Worm (Caenorhabditis elegans) whole organism, L3 larva: Measurements from ENCODE around the gene lfi-1.

Source experiments
- R02D3.7 ChIP-seq: fragments of 150-350 bp; optimal IDR thresholded peaks from 2 replicates; lab custom pipeline; 2014; ENCODE audit warnings: missing biosample characterization, missing genetic modification characterization
- ZK546.5 ChIP-seq: sonication (generic microtip); optimal IDR thresholded peaks from 2 replicates; lab custom pipeline; 2017; ENCODE audit warnings: missing biosample characterization, missing genetic modification characterization
- aly-2 ChIP-seq: fragments of 150-350 bp; optimal IDR thresholded peaks from 2 replicates; lab custom pipeline; 2014; ENCODE audit warnings: missing biosample characterization, missing genetic modification characterization
- ceh-16 ChIP-seq: sonication (generic microtip); optimal IDR thresholded peaks from 2 replicates; lab custom pipeline; 2017; ENCODE audit warnings: missing biosample characterization, missing genetic modification characterization
- ceh-28 ChIP-seq: fragments of 150-350 bp; optimal IDR thresholded peaks from 2 replicates; lab custom pipeline; 2014; ENCODE audit warnings: missing biosample characterization, missing genetic modification reagents, missing genetic modification characterization
- ceh-82 ChIP-seq: fragments of 150-350 bp; optimal IDR thresholded peaks from 2 replicates; lab custom pipeline; 2014; ENCODE audit warnings: missing biosample characterization, missing genetic modification characterization
- daf-12 ChIP-seq: fragments of 150-350 bp; optimal IDR thresholded peaks from 2 replicates; lab custom pipeline; 2014; ENCODE audit warnings: missing biosample characterization, missing genetic modification reagents, missing genetic modification characterization
- egl-27 ChIP-seq: sonication (generic microtip); optimal IDR thresholded peaks from 4 replicates; lab custom pipeline; 2017; ENCODE audit warnings: missing biosample characterization, missing genetic modification reagents, missing genetic modification characterization
- egl-5 ChIP-seq: fragments of 150-350 bp; optimal IDR thresholded peaks from 2 replicates; lab custom pipeline; 2017; ENCODE audit warnings: missing biosample characterization, missing genetic modification reagents, missing genetic modification characterization, inconsistent platforms
- elt-2 ChIP-seq: sonication (generic microtip); optimal IDR thresholded peaks from 2 replicates; lab custom pipeline; 2016; ENCODE audit warnings: missing genetic modification reagents, mild to moderate bottlenecking, missing genetic modification characterization, missing compliant biosample characterization
- elt-3 ChIP-seq, 3 experiments: fragments of 150-350 bp in 1 of 3; sonication (generic microtip) in 2 of 3; optimal IDR thresholded peaks; 2 replicates in 2 of 3; 4 replicates in 1 of 3; lab custom pipeline; 2014 to 2017; ENCODE audit warnings: missing biosample characterization in 3 of 3, missing genetic modification characterization in 3 of 3
- eor-1 ChIP-seq, 2 experiments: fragments of 150-350 bp; optimal IDR thresholded peaks; 2 replicates each; lab custom pipeline; 2014 to 2018; ENCODE audit warnings: missing biosample characterization in 2 of 2, missing genetic modification characterization in 2 of 2
- fkh-10 ChIP-seq: sonication (generic microtip); optimal IDR thresholded peaks from 2 replicates; lab custom pipeline; 2017; ENCODE audit warnings: missing biosample characterization, missing genetic modification reagents, missing genetic modification characterization
- fkh-2 ChIP-seq: fragments of 150-350 bp; optimal IDR thresholded peaks from 2 replicates; lab custom pipeline; 2014; ENCODE audit warnings: missing biosample characterization, missing genetic modification reagents, missing genetic modification characterization
- fos-1 ChIP-seq: fragments of 150-350 bp; optimal IDR thresholded peaks from 2 replicates; lab custom pipeline; 2014; ENCODE audit warnings: missing biosample characterization, missing genetic modification characterization
- hmg-11 ChIP-seq: sonication (generic microtip); optimal IDR thresholded peaks from 2 replicates; lab custom pipeline; 2016; ENCODE audit warnings: missing genetic modification characterization, missing compliant biosample characterization
- jun-1 ChIP-seq: fragments of 150-350 bp; optimal IDR thresholded peaks from 2 replicates; lab custom pipeline; 2014; ENCODE audit warnings: missing biosample characterization, missing genetic modification reagents, missing genetic modification characterization
- lin-15B ChIP-seq: fragments of 150-350 bp; optimal IDR thresholded peaks from 2 replicates; lab custom pipeline; 2014; ENCODE audit warnings: missing biosample characterization, missing genetic modification characterization
- lin-39 ChIP-seq: fragments of 150-350 bp; optimal IDR thresholded peaks from 2 replicates; lab custom pipeline; 2018; ENCODE audit warnings: missing biosample characterization, missing genetic modification reagents, missing genetic modification characterization
- lsy-12 ChIP-seq: sonication (generic microtip); optimal IDR thresholded peaks from 2 replicates; lab custom pipeline; 2016; ENCODE audit warnings: mild to moderate bottlenecking, missing genetic modification characterization, missing compliant biosample characterization
- mdl-1 ChIP-seq: fragments of 150-350 bp; optimal IDR thresholded peaks from 2 replicates; lab custom pipeline; 2014; ENCODE audit warnings: missing biosample characterization, missing genetic modification characterization
- mml-1 ChIP-seq: fragments of 150-350 bp; sonication (generic microtip); optimal IDR thresholded peaks from 3 replicates; lab custom pipeline; 2014; ENCODE audit warnings: missing biosample characterization, missing genetic modification characterization
- nfya-1 ChIP-seq: sonication (generic microtip); optimal IDR thresholded peaks from 2 replicates; lab custom pipeline; 2017; ENCODE audit warnings: missing genetic modification characterization, mild to moderate bottlenecking, missing compliant biosample characterization, antibody characterized with exemption, moderate library complexity; ENCODE audit not compliant: insufficient read depth
- nhr-11 ChIP-seq: fragments of 150-350 bp; optimal IDR thresholded peaks from 2 replicates; lab custom pipeline; 2014; ENCODE audit warnings: missing biosample characterization, missing genetic modification characterization
- nhr-12 ChIP-seq: fragments of 150-350 bp; optimal IDR thresholded peaks from 2 replicates; lab custom pipeline; 2014; ENCODE audit warnings: missing biosample characterization, missing genetic modification characterization
- nhr-23 ChIP-seq: fragments of 150-350 bp; optimal IDR thresholded peaks from 2 replicates; lab custom pipeline; 2014; ENCODE audit warnings: missing biosample characterization, missing genetic modification reagents, missing genetic modification characterization
- nhr-237 ChIP-seq: fragments of 150-350 bp; optimal IDR thresholded peaks from 2 replicates; lab custom pipeline; 2014; ENCODE audit warnings: missing biosample characterization, missing genetic modification characterization
- nhr-25 ChIP-seq: sonication (generic microtip); optimal IDR thresholded peaks from 2 replicates; lab custom pipeline; 2017; ENCODE audit warnings: missing biosample characterization, missing genetic modification characterization
- nhr-28 ChIP-seq: fragments of 150-350 bp; optimal IDR thresholded peaks from 2 replicates; lab custom pipeline; 2014; ENCODE audit warnings: missing biosample characterization, missing genetic modification characterization
- nhr-43 ChIP-seq: sonication (generic microtip); optimal IDR thresholded peaks from 2 replicates; lab custom pipeline; 2016; ENCODE audit warnings: mild to moderate bottlenecking, missing genetic modification characterization, missing compliant biosample characterization; ENCODE audit not compliant: poor library complexity, severe bottlenecking
- nhr-67 ChIP-seq: fragments of 150-350 bp; optimal IDR thresholded peaks from 2 replicates; lab custom pipeline; 2014; ENCODE audit warnings: missing biosample characterization, missing genetic modification characterization
- nhr-76 ChIP-seq: fragments of 150-350 bp; sonication (generic microtip); optimal IDR thresholded peaks from 5 replicates; lab custom pipeline; 2014; ENCODE audit warnings: missing biosample characterization, missing genetic modification characterization
- nhr-77 ChIP-seq: fragments of 150-350 bp; optimal IDR thresholded peaks from 2 replicates; lab custom pipeline; 2014; ENCODE audit warnings: missing biosample characterization, missing genetic modification characterization
- pha-4 ChIP-seq: fragments of 150-350 bp; optimal IDR thresholded peaks from 2 replicates; lab custom pipeline; 2014; ENCODE audit warnings: missing biosample characterization, missing genetic modification reagents, missing genetic modification characterization
- pqm-1 ChIP-seq: fragments of 150-350 bp; optimal IDR thresholded peaks from 2 replicates; lab custom pipeline; 2017; ENCODE audit warnings: missing biosample characterization, missing genetic modification characterization, inconsistent platforms
- sea-2 ChIP-seq: fragments of 150-350 bp; sonication (generic microtip); optimal IDR thresholded peaks from 4 replicates; lab custom pipeline; 2014; ENCODE audit warnings: missing biosample characterization, missing genetic modification reagents, missing genetic modification characterization
- skn-1 ChIP-seq: fragments of 150-350 bp; optimal IDR thresholded peaks from 2 replicates; lab custom pipeline; 2014; ENCODE audit warnings: missing biosample characterization, missing genetic modification characterization
- snpc-4 ChIP-seq: fragments of 150-350 bp; optimal IDR thresholded peaks from 2 replicates; lab custom pipeline; 2014; ENCODE audit warnings: missing biosample characterization, missing genetic modification characterization
- tbx-2 ChIP-seq: sonication (generic microtip); optimal IDR thresholded peaks from 2 replicates; lab custom pipeline; 2016; ENCODE audit warnings: mild to moderate bottlenecking, missing genetic modification characterization, missing compliant biosample characterization
- unc-39 ChIP-seq: sonication (generic microtip); optimal IDR thresholded peaks from 4 replicates; lab custom pipeline; 2017; ENCODE audit warnings: missing biosample characterization, missing genetic modification characterization
- unc-62 ChIP-seq: fragments of 150-350 bp; sonication (generic microtip); optimal IDR thresholded peaks from 4 replicates; lab custom pipeline; 2014; ENCODE audit warnings: missing biosample characterization, missing genetic modification reagents, missing genetic modification characterization
- zag-1 ChIP-seq: fragments of 150-350 bp; optimal IDR thresholded peaks from 2 replicates; lab custom pipeline; 2014; ENCODE audit warnings: missing biosample characterization, missing genetic modification characterization
- ztf-11 ChIP-seq: fragments of 150-350 bp; optimal IDR thresholded peaks from 2 replicates; lab custom pipeline; 2014; ENCODE audit warnings: missing biosample characterization, missing genetic modification characterization
- ztf-4 ChIP-seq: fragments of 150-350 bp; optimal IDR thresholded peaks from 2 replicates; lab custom pipeline; 2014; ENCODE audit warnings: missing biosample characterization, missing genetic modification characterization

Gene lfi-1

DNA sequence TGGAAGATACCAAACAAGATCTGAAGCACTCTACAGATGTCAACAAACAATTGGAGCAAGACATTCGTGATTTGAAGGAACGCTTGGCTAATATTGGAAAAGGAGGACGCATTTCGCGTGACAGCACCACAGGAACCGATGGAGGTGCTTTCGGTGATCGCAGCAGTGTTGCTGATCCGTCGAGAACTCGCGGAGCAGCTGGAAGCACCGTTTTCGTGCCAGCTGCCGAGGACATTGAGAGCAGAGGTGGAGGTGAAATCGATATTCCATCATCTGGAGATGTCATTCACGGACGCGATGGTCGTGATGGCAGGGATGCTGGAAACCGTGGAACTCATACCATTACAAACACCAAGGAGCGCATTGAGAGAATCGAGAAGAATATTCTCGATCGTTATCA is 11.0 kb downstream of the lfi-1 start:
- no peak for TF ChIP-seq mdl-1 (tag; lab: Kevin White, UChicago)
- no peak for TF ChIP-seq nhr-23 (tag; lab: Kevin White, UChicago)
- TF ChIP-seq eor-1 (tag; optimal IDR thresholded peaks at IDR 0.05; lab: Kevin White, UChicago), result no peak
- no peak for TF ChIP-seq nhr-28
- TF ChIP-seq nfya-1 (tag; lab: Kevin White, UChicago), result no peak
- TF ChIP-seq ZK546.5, result no peak
- TF ChIP-seq pqm-1 (tag; lab: Kevin White, UChicago), result no peak
- no peak for TF ChIP-seq egl-27 (tag; lab: Kevin White, UChicago)
- TF ChIP-seq lsy-12 (tag; lab: Kevin White, UChicago), result no peak
- TF ChIP-seq ztf-11, result no peak
- no peak for TF ChIP-seq ceh-82 (tag; lab: Kevin White, UChicago)
- no peak for TF ChIP-seq nhr-237
- no peak for TF ChIP-seq zag-1 (tag; lab: Kevin White, UChicago)
- TF ChIP-seq unc-62 (GFP tag; lab: Kevin White, UChicago), result no peak
- no peak for TF ChIP-seq egl-5 (tag; lab: Kevin White, UChicago)
- no peak for TF ChIP-seq R02D3.7 (tag; lab: Kevin White, UChicago)
- TF ChIP-seq ztf-4 (tag; lab: Kevin White, UChicago), result no peak

DNA sequence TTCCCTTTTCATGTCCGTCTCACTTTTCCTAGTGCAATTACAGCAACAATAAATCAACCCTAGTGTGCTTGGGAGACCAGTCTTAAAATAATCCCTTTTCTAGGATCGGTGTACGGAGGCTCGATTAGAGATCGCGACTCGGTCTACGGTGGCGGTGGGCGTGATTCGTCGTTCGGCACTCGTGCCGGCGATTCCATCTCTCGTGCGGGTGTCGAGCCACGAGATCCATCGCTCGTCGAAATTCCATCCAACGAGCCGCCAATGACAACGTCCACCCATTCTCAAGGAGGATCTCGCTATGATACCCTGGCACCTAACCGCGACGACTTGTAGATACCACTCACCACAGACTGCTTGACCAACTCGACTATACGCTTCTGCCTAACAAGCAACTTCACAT is 15.9 kb downstream of the lfi-1 start:
- TF ChIP-seq unc-62 (GFP tag; lab: Kevin White, UChicago) (no peak), ZK546.5 (no peak), daf-12 (tag; lab: Kevin White, UChicago) (no peak), jun-1 (tag; lab: Kevin White, UChicago) (no peak), snpc-4 (tag; lab: Kevin White, UChicago) (no peak), nhr-76 (no peak), zag-1 (tag; lab: Kevin White, UChicago) (no peak), pqm-1 (tag; lab: Kevin White, UChicago) (no peak), tbx-2 (tag; lab: Kevin White, UChicago) (no peak)

DNA sequence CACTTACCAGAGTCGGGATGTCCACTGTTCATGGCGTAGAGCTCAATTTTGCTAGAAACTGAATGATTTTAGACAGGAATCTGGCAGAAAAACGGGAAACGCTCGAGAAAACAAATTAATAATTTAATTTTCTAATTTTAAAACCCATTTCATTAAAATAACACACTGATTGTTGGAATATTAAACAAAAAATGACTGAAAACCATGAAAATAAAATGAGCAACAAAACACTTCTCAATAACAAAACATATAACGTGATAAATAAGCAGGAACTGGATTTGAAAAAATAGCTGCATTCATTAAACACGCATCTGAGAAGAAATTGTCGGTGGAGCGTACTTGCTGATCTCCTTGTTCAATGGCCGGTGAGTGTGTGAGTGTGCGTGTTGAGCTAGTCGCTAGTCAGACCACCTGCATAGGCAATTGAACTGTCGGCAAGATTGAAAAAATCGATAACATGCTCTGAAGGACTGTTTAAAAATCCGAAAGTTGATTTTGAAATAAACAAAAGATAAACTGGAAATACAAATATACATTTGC is 21.0 kb downstream of the lfi-1 start, which contains the start of gene ZC8.6:
Gene ZC8.6 (minus strand): TSS at position 51 of the 540 bp plus-strand sequence.
- TF ChIP-seq ztf-4 (tag; lab: Kevin White, UChicago) (no peak), jun-1 (tag; lab: Kevin White, UChicago) (no peak), nhr-12 (no peak), nfya-1 (tag; lab: Kevin White, UChicago) (no peak), lin-39 (tag; lab: Kevin White, UChicago) (peak; percentile 72), nhr-77 (tag; lab: Kevin White, UChicago) (no peak), lsy-12 (tag; lab: Kevin White, UChicago) (no peak), daf-12 (tag; lab: Kevin White, UChicago) (no peak), ZK546.5 (no peak), snpc-4 (tag; lab: Kevin White, UChicago) (peak; percentile 8), nhr-67 (tag; lab: Kevin White, UChicago) (no peak), ceh-28 (tag; lab: Kevin White, UChicago) (peak; percentile 13), pqm-1 (tag; lab: Kevin White, UChicago) (peak; percentile 70), nhr-23 (tag; lab: Kevin White, UChicago) (no peak), ztf-11 (no peak), elt-3 (tag; optimal IDR thresholded peaks at IDR 0.05; lab: Kevin White, UChicago) (no peak), fkh-2 (no peak), fkh-10 (GFP tag; lab: Kevin White, UChicago) (no peak), eor-1 (tag; optimal IDR thresholded peaks at IDR 0.05; lab: Kevin White, UChicago) (no peak), nhr-43 (tag; lab: Kevin White, UChicago) (no peak), tbx-2 (tag; lab: Kevin White, UChicago) (no peak), mml-1 (tag; lab: Kevin White, UChicago) (no peak), nhr-28 (no peak), fos-1 (tag; lab: Kevin White, UChicago) (no peak), nhr-11 (tag; lab: Kevin White, UChicago) (no peak), unc-39 (tag; lab: Kevin White, UChicago) (no peak), skn-1 (tag; lab: Kevin White, UChicago) (peak; percentile 7), elt-2 (tag; lab: Kevin White, UChicago) (peak; percentile 40), hmg-11 (tag; lab: Kevin White, UChicago) (peak; percentile 54), lin-15B (tag; lab: Kevin White, UChicago) (peak; percentile 46), ceh-82 (tag; lab: Kevin White, UChicago) (no peak), nhr-237 (no peak), R02D3.7 (tag; lab: Kevin White, UChicago) (no peak), pha-4 (tag; lab: Kevin White, UChicago) (peak; percentile 49), sea-2 (GFP tag; lab: Kevin White, UChicago) (no peak), aly-2 (tag; lab: Kevin White, UChicago) (no peak), ceh-16 (tag; lab: Kevin White, UChicago) (no peak), nhr-76 (no peak), mdl-1 (tag; lab: Kevin White, UChicago) (no peak), egl-27 (tag; lab: Kevin White, UChicago) (no peak), unc-62 (GFP tag; lab: Kevin White, UChicago) (no peak), nhr-25 (tag; lab: Kevin White, UChicago) (peak; percentile 38)
- TF ChIP-seq, all 47 proteins: peak for 10
